Worm (Caenorhabditis elegans) whole organism, L3 larva: ENCODE measurements around the gene mec-17.

Experiments
- elt-2 ChIP-seq: sonication (generic microtip); optimal IDR thresholded peaks from 2 replicates; lab custom pipeline; 2016; ENCODE audit warnings: missing genetic modification reagents, mild to moderate bottlenecking, missing genetic modification characterization, missing compliant biosample characterization
- nfya-1 ChIP-seq: sonication (generic microtip); optimal IDR thresholded peaks from 2 replicates; lab custom pipeline; 2017; ENCODE audit warnings: missing genetic modification characterization, mild to moderate bottlenecking, missing compliant biosample characterization, antibody characterized with exemption, moderate library complexity; ENCODE audit not compliant: insufficient read depth
- nhr-23 ChIP-seq: fragments of 150-350 bp; optimal IDR thresholded peaks from 2 replicates; lab custom pipeline; 2014; ENCODE audit warnings: missing biosample characterization, missing genetic modification reagents, missing genetic modification characterization
- snpc-4 ChIP-seq: fragments of 150-350 bp; optimal IDR thresholded peaks from 2 replicates; lab custom pipeline; 2014; ENCODE audit warnings: missing biosample characterization, missing genetic modification characterization

DNA sequence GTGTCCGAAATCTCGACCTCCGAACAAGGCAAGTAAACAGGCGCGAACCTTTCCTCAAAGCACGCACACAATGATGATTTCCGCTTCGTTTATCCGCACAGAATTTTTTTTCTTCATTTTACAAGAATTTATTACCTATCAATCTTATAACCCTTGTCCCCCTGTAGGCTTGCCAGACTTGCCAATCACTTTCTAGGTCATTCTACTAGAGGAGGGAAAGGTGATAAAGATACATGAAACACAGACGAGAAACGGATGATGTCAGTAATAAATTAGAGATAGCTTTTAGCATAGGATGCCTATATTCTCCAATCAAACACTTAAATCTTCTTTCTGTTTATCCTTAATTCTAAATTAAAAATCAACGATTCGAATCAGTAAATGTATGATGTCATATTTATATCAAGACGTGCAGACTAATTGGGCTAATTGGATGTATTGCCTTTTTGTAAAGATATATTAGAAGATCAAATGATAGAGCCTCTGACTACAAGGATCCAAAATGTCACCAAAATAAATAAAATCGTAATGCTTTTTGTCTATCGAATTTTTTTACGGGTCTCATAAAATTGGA, 40.4 kb upstream of the mec-17 start:
- peak; percentile 26 for TF ChIP-seq elt-2 (tag; lab: Kevin White, UChicago)
- TF ChIP-seq nfya-1: no peak
- no peak for TF ChIP-seq snpc-4 (tag; lab: Kevin White, UChicago)
- TF ChIP-seq nhr-23 (tag; lab: Kevin White, UChicago): peak; percentile 57
